Worm (Caenorhabditis elegans) whole organism, L4 larva: Measurements from ENCODE around the gene R10D12.10.

Source experiments
- F10B5.3 ChIP-seq: sonication (generic microtip); optimal IDR thresholded peaks from 2 replicates; lab custom pipeline; 2016; ENCODE audit warnings: mild to moderate bottlenecking, missing genetic modification characterization, missing compliant biosample characterization
- F37D6.2 ChIP-seq: sonication (generic microtip); optimal IDR thresholded peaks from 2 replicates; lab custom pipeline; 2016; ENCODE audit warnings: mild to moderate bottlenecking, missing genetic modification characterization, missing compliant biosample characterization
- F49E8.2 ChIP-seq: sonication (generic microtip); optimal IDR thresholded peaks from 2 replicates; lab custom pipeline; 2016; ENCODE audit warnings: missing compliant biosample characterization, mild to moderate bottlenecking, missing genetic modification characterization, borderline replicate concordance
- Y105C5A.15 ChIP-seq: fragments of 200-800 bp; sonication (Bioruptor generic); IDR thresholded peaks from 2 replicates; pipeline ENCODE4 v1.3.6; 2022; ENCODE audit warnings: missing genetic modification characterization, missing compliant biosample characterization
- Y5F2A.4 ChIP-seq: fragments of 200-800 bp; sonication (Bioruptor generic); optimal IDR thresholded peaks from 2 replicates; lab custom pipeline; 2018; ENCODE audit warnings: mild to moderate bottlenecking, missing genetic modification characterization, missing compliant biosample characterization
- ceh-32 ChIP-seq: sonication (generic microtip); optimal IDR thresholded peaks from 2 replicates; lab custom pipeline; 2016; ENCODE audit warnings: mild to moderate bottlenecking, missing genetic modification characterization, missing compliant biosample characterization; ENCODE audit not compliant: poor library complexity
- ceh-62 ChIP-seq: sonication (generic microtip); optimal IDR thresholded peaks from 2 replicates; lab custom pipeline; 2017; ENCODE audit warnings: missing biosample characterization, missing genetic modification characterization
- daf-19 ChIP-seq: fragments of 200-800 bp; sonication (Bioruptor generic); conservative IDR thresholded peaks from 2 replicates; pipeline ENCODE4 v1.3.6; 2022; ENCODE audit warnings: missing genetic modification characterization, missing compliant biosample characterization
- daf-8 ChIP-seq: fragments of 200-800 bp; sonication (Bioruptor generic); IDR thresholded peaks from 2 replicates; pipeline ENCODE4 v1.3.6; 2022; ENCODE audit warnings: missing genetic modification characterization, missing compliant biosample characterization
- dmd-8 ChIP-seq: fragments of 200-800 bp; sonication (Bioruptor generic); IDR thresholded peaks from 2 replicates; pipeline ENCODE4 v1.3.6; 2022; ENCODE audit warnings: missing genetic modification characterization, missing compliant biosample characterization
- dmd-9 ChIP-seq: fragments of 200-800 bp; sonication (Bioruptor generic); IDR thresholded peaks from 2 replicates; pipeline ENCODE4 v1.3.6; 2022; ENCODE audit warnings: missing genetic modification reagents, missing genetic modification characterization, missing compliant biosample characterization
- egl-27 ChIP-seq: sonication (generic microtip); optimal IDR thresholded peaks from 3 replicates; lab custom pipeline; 2017; ENCODE audit warnings: missing biosample characterization, missing genetic modification reagents, missing genetic modification characterization
- egl-43 ChIP-seq: fragments of 200-800 bp; sonication (Bioruptor generic); IDR thresholded peaks from 2 replicates; pipeline ENCODE4 v1.3.6; 2022; ENCODE audit warnings: missing genetic modification reagents, missing genetic modification characterization, missing compliant biosample characterization
- fkh-10 ChIP-seq: fragments of 150-350 bp; optimal IDR thresholded peaks from 2 replicates; lab custom pipeline; 2014; ENCODE audit warnings: missing biosample characterization, missing genetic modification reagents, missing genetic modification characterization
- fos-1 ChIP-seq: fragments of 150-350 bp; optimal IDR thresholded peaks from 2 replicates; lab custom pipeline; 2014; ENCODE audit warnings: missing biosample characterization, missing genetic modification characterization
- hif-1 ChIP-seq, 2 experiments: sonication (generic microtip); optimal IDR thresholded peaks; 2 replicates each; lab custom pipeline; 2016 to 2017; ENCODE audit warnings: missing compliant biosample characterization in 2 of 2, missing genetic modification characterization in 2 of 2, missing genetic modification reagents in 2 of 2, missing genotype in 2 of 2, mild to moderate bottlenecking in 1 of 2
- hmg-1.1 ChIP-seq: fragments of 200-800 bp; sonication (Bioruptor generic); IDR thresholded peaks from 2 replicates; pipeline ENCODE4 v1.3.6; 2022; ENCODE audit warnings: missing genetic modification reagents, missing genetic modification characterization, missing compliant biosample characterization
- jun-1 ChIP-seq: fragments of 150-350 bp; optimal IDR thresholded peaks from 2 replicates; lab custom pipeline; 2014; ENCODE audit warnings: missing biosample characterization, missing genetic modification reagents, missing genetic modification characterization
- mdl-1 ChIP-seq, 2 experiments: fragments of 150-350 bp in 1 of 2; sonication (generic microtip) in 1 of 2; optimal IDR thresholded peaks; 2 replicates each; lab custom pipeline; 2014 to 2017; ENCODE audit warnings: missing biosample characterization in 2 of 2, missing genetic modification characterization in 2 of 2
- mep-1 ChIP-seq: fragments of 150-350 bp; sonication (generic microtip); optimal IDR thresholded peaks from 3 replicates; lab custom pipeline; 2014; ENCODE audit warnings: missing biosample characterization, missing genetic modification characterization
- nhr-10 ChIP-seq: fragments of 150-350 bp; optimal IDR thresholded peaks from 2 replicates; lab custom pipeline; 2014; ENCODE audit warnings: missing biosample characterization, missing genetic modification characterization
- nhr-237 ChIP-seq: sonication (generic microtip); optimal IDR thresholded peaks from 2 replicates; lab custom pipeline; 2017; ENCODE audit warnings: missing biosample characterization, missing genetic modification characterization
- nhr-25 ChIP-seq: sonication (generic microtip); optimal IDR thresholded peaks from 2 replicates; lab custom pipeline; 2017; ENCODE audit warnings: missing genetic modification characterization, mild to moderate bottlenecking, missing compliant biosample characterization, antibody characterized with exemption, moderate library complexity, borderline replicate concordance; ENCODE audit not compliant: insufficient read depth
- nhr-28 ChIP-seq: fragments of 150-350 bp; optimal IDR thresholded peaks from 2 replicates; lab custom pipeline; 2014; ENCODE audit warnings: missing biosample characterization, missing genetic modification characterization
- nhr-41 ChIP-seq: fragments of 200-800 bp; sonication (Bioruptor generic); IDR thresholded peaks from 2 replicates; pipeline ENCODE4 v1.3.6; 2022; ENCODE audit warnings: missing genetic modification reagents, missing genetic modification characterization, missing compliant biosample characterization
- nhr-76 ChIP-seq: fragments of 150-350 bp; optimal IDR thresholded peaks from 2 replicates; lab custom pipeline; 2014; ENCODE audit warnings: missing biosample characterization, missing genetic modification characterization
- nhr-77 ChIP-seq: fragments of 150-350 bp; optimal IDR thresholded peaks from 2 replicates; lab custom pipeline; 2014; ENCODE audit warnings: missing biosample characterization, missing genetic modification characterization
- pqm-1 ChIP-seq: sonication (generic microtip); optimal IDR thresholded peaks from 2 replicates; lab custom pipeline; 2017; ENCODE audit warnings: missing biosample characterization, missing genetic modification characterization
- saeg-2 ChIP-seq: fragments of 200-800 bp; sonication (Bioruptor generic); IDR thresholded peaks from 2 replicates; pipeline ENCODE4 v1.3.6; 2022; ENCODE audit warnings: missing genetic modification reagents, missing genetic modification characterization, missing compliant biosample characterization
- set-16 ChIP-seq: fragments of 200-800 bp; sonication (Bioruptor generic); IDR thresholded peaks from 2 replicates; pipeline ENCODE4 v1.3.6; 2022; ENCODE audit warnings: missing genetic modification reagents, missing genetic modification characterization, missing compliant biosample characterization
- skn-1 ChIP-seq: fragments of 150-350 bp; optimal IDR thresholded peaks from 2 replicates; lab custom pipeline; 2014; ENCODE audit warnings: missing biosample characterization, missing genetic modification characterization
- spr-1 ChIP-seq: sonication (generic microtip); optimal IDR thresholded peaks from 2 replicates; lab custom pipeline; 2016; ENCODE audit warnings: mild to moderate bottlenecking, missing genetic modification characterization, missing compliant biosample characterization
- unc-130 ChIP-seq: sonication (generic microtip); optimal IDR thresholded peaks from 2 replicates; lab custom pipeline; 2016; ENCODE audit warnings: missing genetic modification reagents, missing genetic modification characterization, missing compliant biosample characterization
- unc-39 ChIP-seq: sonication (generic microtip); optimal IDR thresholded peaks from 2 replicates; lab custom pipeline; 2017; ENCODE audit warnings: missing biosample characterization, missing genetic modification characterization
- vab-7 ChIP-seq: fragments of 200-800 bp; sonication (Bioruptor generic); IDR thresholded peaks from 2 replicates; pipeline ENCODE4 v1.3.6; 2022; ENCODE audit warnings: missing genetic modification reagents, missing genetic modification characterization, missing compliant biosample characterization
- zip-11 ChIP-seq: fragments of 200-800 bp; sonication (Bioruptor generic); IDR thresholded peaks from 2 replicates; pipeline ENCODE4 v1.3.6; 2022; ENCODE audit warnings: missing genetic modification characterization, missing compliant biosample characterization

The R10D12.10 gene

DNA sequence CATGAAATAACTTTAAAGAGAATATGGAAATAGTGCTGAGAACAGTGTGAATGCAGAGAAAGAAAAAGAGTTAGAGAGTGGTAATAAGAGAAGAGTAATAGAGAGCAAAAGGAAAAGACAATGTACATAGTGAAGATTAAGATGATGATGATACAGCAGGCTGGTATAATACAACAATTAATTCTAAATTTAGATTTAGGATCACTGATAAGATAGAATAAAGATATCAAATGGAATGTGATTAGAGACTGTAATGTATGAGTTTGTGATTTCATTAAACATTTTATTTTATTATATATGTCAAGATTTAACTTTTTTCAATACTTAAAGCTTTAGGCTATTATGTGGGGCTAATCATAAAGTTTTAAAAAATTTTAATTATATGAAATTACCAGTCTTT is 5.0 kb downstream of the R10D12.10 start, which contains the start of gene R10D12.8:
R10D12.8 (minus strand) TSS at position 101 of the 400 bp plus-strand sequence.
- TF ChIP-seq zip-11 (GFP tag; lab: Robert Waterston, UW) (no peak), nhr-28 (peak; percentile 10)

DNA sequence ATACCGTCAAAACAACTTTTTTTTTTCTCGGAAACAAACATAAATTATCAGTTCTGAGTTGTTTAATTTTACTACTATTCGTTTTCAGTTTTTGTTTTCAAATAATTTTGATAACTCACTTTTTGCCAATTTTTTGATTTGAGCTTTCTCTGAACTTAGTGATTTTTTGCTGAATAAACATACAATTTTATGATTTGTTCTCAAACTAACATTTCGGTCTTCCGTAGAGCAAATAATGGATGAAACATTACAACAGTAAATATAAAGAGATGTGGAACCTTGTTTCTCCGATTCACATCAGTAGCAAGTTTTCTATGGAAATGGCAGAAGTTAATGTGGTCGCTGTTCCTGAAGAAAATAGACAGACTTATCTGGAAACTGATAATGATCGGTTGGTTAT is 8.4 kb downstream of the R10D12.10 start, which contains the start of gene R10D12.7:
R10D12.7 (plus strand) TSS at position 301 of the 400 bp plus-strand sequence.
- no peak for TF ChIP-seq mdl-1 (tag; optimal IDR thresholded peaks at IDR 0.05; lab: Kevin White, UChicago)
- TF ChIP-seq fkh-10 (GFP tag; lab: Kevin White, UChicago) = no peak
- TF ChIP-seq egl-43 (GFP tag; lab: Robert Waterston, UW) = no peak
- no peak for TF ChIP-seq hmg-1.1
- TF ChIP-seq set-16 (GFP tag; lab: Robert Waterston, UW) = no peak
- TF ChIP-seq saeg-2 (GFP tag; lab: Robert Waterston, UW) = no peak
- TF ChIP-seq jun-1 = no peak
- TF ChIP-seq egl-27 (tag; lab: Kevin White, UChicago) = no peak
- TF ChIP-seq Y5F2A.4 (GFP tag; lab: Kevin White, UChicago) = no peak
- no peak for TF ChIP-seq ceh-32
- TF ChIP-seq nhr-41 = no peak
- TF ChIP-seq daf-8 (GFP tag; lab: Robert Waterston, UW) = no peak
- no peak for TF ChIP-seq ceh-62
- no peak for TF ChIP-seq Y105C5A.15 (GFP tag; lab: Robert Waterston, UW)
- TF ChIP-seq hif-1 (tag; optimal IDR thresholded peaks at IDR 0.05; lab: Kevin White, UChicago) = no peak
- TF ChIP-seq spr-1 = no peak
- TF ChIP-seq nhr-10 (tag; lab: Kevin White, UChicago) = no peak
- TF ChIP-seq nhr-237 (tag; lab: Kevin White, UChicago) = no peak
- TF ChIP-seq skn-1 (tag; lab: Kevin White, UChicago) = no peak

DNA sequence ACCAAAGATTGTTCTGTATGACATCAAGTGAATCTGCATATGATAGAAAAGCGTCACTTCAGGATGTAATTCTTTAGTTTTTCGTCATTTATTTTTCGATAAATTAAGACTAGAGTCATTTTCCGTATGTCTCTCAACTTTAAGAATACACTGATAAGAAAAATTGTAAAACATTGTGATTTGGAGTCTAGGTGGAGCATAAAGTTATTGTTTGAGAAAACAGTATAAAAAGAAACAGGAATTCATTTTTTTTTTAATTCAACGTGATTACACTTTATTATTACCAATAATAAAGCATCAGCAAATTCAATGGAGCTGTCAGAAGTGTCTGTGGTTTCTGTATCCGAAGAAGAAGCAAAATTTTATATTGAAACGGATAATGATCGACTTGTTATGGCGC is 9.1 kb downstream of the R10D12.10 start, which contains the start of gene R10D12.6:
R10D12.6 (plus strand) TSS at position 301 of the 400 bp plus-strand sequence.
- TF ChIP-seq nhr-76 (tag; lab: Kevin White, UChicago) (no peak), nhr-28 (peak; percentile 52), pqm-1 (tag; lab: Kevin White, UChicago) (peak; percentile 3)

- TF ChIP-seq F37D6.2 (tag; lab: Kevin White, UChicago) = no peak
- TF ChIP-seq unc-39 (tag; lab: Kevin White, UChicago) = no peak
- no peak for TF ChIP-seq nhr-76 (tag; lab: Kevin White, UChicago)
- no peak for TF ChIP-seq F10B5.3 (tag; lab: Kevin White, UChicago)
- TF ChIP-seq vab-7 (GFP tag; lab: Robert Waterston, UW) = no peak
- no peak for TF ChIP-seq unc-130 (GFP tag; lab: Kevin White, UChicago)
- no peak for TF ChIP-seq dmd-9 (GFP tag; lab: Robert Waterston, UW)
- no peak for TF ChIP-seq fos-1 (tag; lab: Kevin White, UChicago)
- TF ChIP-seq nhr-77 (tag; lab: Kevin White, UChicago) = no peak
- TF ChIP-seq daf-19 = no peak
- TF ChIP-seq F49E8.2 (tag; lab: Kevin White, UChicago) = no peak
- TF ChIP-seq egl-43 (GFP tag; lab: Robert Waterston, UW) = no peak
- no peak for TF ChIP-seq Y5F2A.4 (GFP tag; lab: Kevin White, UChicago)
- TF ChIP-seq nhr-25 (tag; lab: Kevin White, UChicago) = no peak
- no peak for TF ChIP-seq mep-1
- TF ChIP-seq dmd-8 (GFP tag; lab: Robert Waterston, UW) = no peak
- TF ChIP-seq, all 104 proteins: peak for 0
Measured at ce11 chrV:13946385-13947019, 11.6 kb downstream of the R10D12.10 start, which contains the start of the genes srx-10 and clec-226. srx-10 (minus strand) TSS chrV:13946485. clec-226 (plus strand) TSS chrV:13946969.
